Fruit fly (Drosophila melanogaster) whole organism, wandering third instar larva: ENCODE data around the gene AstC.

Experiments
- CrebA ChIP-seq: fragments of 200-800 bp; sonication (Bioruptor generic); optimal IDR thresholded peaks from 2 replicates; lab custom pipeline; 2016; ENCODE audit warnings: missing biosample characterization, mild to moderate bottlenecking, missing genetic modification characterization, borderline replicate concordance
- Hnf4 ChIP-seq: fragments of 200-800 bp; sonication (Bioruptor generic); optimal IDR thresholded peaks from 2 replicates; lab custom pipeline; 2016; ENCODE audit warnings: missing biosample characterization, mild to moderate bottlenecking, missing genetic modification characterization
- Hr83 ChIP-seq: fragments of 200-300 bp; sonication (Bioruptor generic); optimal IDR thresholded peaks from 2 replicates; lab custom pipeline; 2016; ENCODE audit warnings: missing biosample characterization, mild to moderate bottlenecking, missing genetic modification characterization, moderate library complexity; ENCODE audit not compliant: poor library complexity, severe bottlenecking
- Mio ChIP-seq: sonication (Bioruptor generic); optimal IDR thresholded peaks from 2 replicates; lab custom pipeline; 2016; ENCODE audit warnings: missing biosample characterization, missing genetic modification characterization
- N ChIP-seq: fragments of >200 bp; optimal IDR thresholded peaks from 2 replicates; lab custom pipeline; 2018; ENCODE audit warnings: missing biosample characterization, missing external identifiers, missing genetic modification characterization
- OdsH ChIP-seq: fragments of 200-800 bp; sonication (Bioruptor generic); optimal IDR thresholded peaks from 2 replicates; lab custom pipeline; 2016; ENCODE audit warnings: missing biosample characterization, mild to moderate bottlenecking, missing genetic modification characterization
- brk ChIP-seq: fragments of 200-800 bp; sonication (Bioruptor generic); optimal IDR thresholded peaks from 2 replicates; lab custom pipeline; 2016; ENCODE audit warnings: missing biosample characterization, mild to moderate bottlenecking, missing genetic modification characterization
- dl ChIP-seq, 2 experiments: fragments of 175-275, 200-275 bp in 1 of 2; fragments of 200-275 bp in 1 of 2; sonication (Bioruptor generic); optimal IDR thresholded peaks; lab custom pipeline; 2018; ENCODE audit warnings: mild to moderate bottlenecking in 2 of 2, missing biosample characterization in 2 of 2, missing genetic modification characterization in 2 of 2, moderate library complexity in 2 of 2; ENCODE audit not compliant: partially characterized antibody in 2 of 2, insufficient read depth in 1 of 2
- ey ChIP-seq: fragments of 200-800 bp; sonication (Bioruptor generic); optimal IDR thresholded peaks from 2 replicates; lab custom pipeline; 2016; ENCODE audit warnings: missing biosample characterization, missing genetic modification characterization
- h ChIP-seq: fragments of 200-800 bp; sonication (Bioruptor generic); optimal IDR thresholded peaks from 3 replicates; lab custom pipeline; 2016; ENCODE audit warnings: missing biosample characterization, mild to moderate bottlenecking, missing genetic modification characterization
- jim ChIP-seq: fragments of 175-275, 200-325 bp; sonication (Bioruptor generic); optimal IDR thresholded peaks from 2 replicates; lab custom pipeline; 2016; ENCODE audit warnings: missing biosample characterization, mild to moderate bottlenecking, missing genetic modification characterization
- pan ChIP-seq: fragments of >200 bp; optimal IDR thresholded peaks from 2 replicates; lab custom pipeline; 2017
- tai ChIP-seq: sonication (Bioruptor generic); optimal IDR thresholded peaks from 2 replicates; lab custom pipeline; 2016; ENCODE audit warnings: missing biosample characterization, missing genetic modification characterization
- usp ChIP-seq: fragments of >200 bp; optimal IDR thresholded peaks from 2 replicates; lab custom pipeline; 2017; ENCODE audit warnings: missing biosample characterization, missing genetic modification characterization

dm6 chr2L:11119966-11120517 lies 38.8 kb upstream of the AstC start, which contains the start of gene CG6230:
- peak; percentile 14 for TF ChIP-seq Hr83 (GFP tag; lab: Kevin White, UChicago)
- TF ChIP-seq pan = no peak
- no peak for TF ChIP-seq ey (GFP tag; lab: Kevin White, UChicago)
- no peak for TF ChIP-seq OdsH (GFP tag; lab: Kevin White, UChicago)
- no peak for TF ChIP-seq h
- TF ChIP-seq N (GFP tag; lab: Kevin White, UChicago) = no peak
- no peak for TF ChIP-seq tai
- no peak for TF ChIP-seq dl (GFP tag; optimal IDR thresholded peaks at IDR 0.05; lab: Kevin White, UChicago; ENCODE audit: insufficient read depth in 1 of 2, partially characterized antibody in 2 of 2)
- no peak for TF ChIP-seq Hnf4 (GFP tag; lab: Kevin White, UChicago)
- TF ChIP-seq jim = no peak
- TF ChIP-seq Mio (GFP tag; lab: Kevin White, UChicago) = no peak
- no peak for TF ChIP-seq usp (GFP tag; lab: Kevin White, UChicago)
- TF ChIP-seq brk (GFP tag; lab: Kevin White, UChicago) = no peak
- no peak for TF ChIP-seq CrebA (GFP tag; lab: Kevin White, UChicago)
